Worm (Caenorhabditis elegans): ENCODE measurements around the gene F54E7.6.

F54E7.6 gene

ce11 chrIII:5692690-5693089 lies 31.8 kb upstream of the F54E7.6 start, which contains the start of the genes abi-1 and arle-14 (continued):
- TF ChIP-seq ceh-40 (GFP tag; IDR thresholded peaks at IDR 0.05) (no peak), repo-1 (tag; optimal IDR thresholded peaks at IDR 0.05) (no peak), nfyb-1 (GFP tag; IDR thresholded peaks at IDR 0.05) (no peak), ztf-18 (tag; optimal IDR thresholded peaks at IDR 0.05) (no peak), sptf-2 (GFP tag; optimal IDR thresholded peaks at IDR 0.05) (no peak), snpc-1.1 (tag; optimal IDR thresholded peaks at IDR 0.05; ENCODE audit: insufficient read depth) (peak; percentile 51), lin-26 (GFP tag; IDR thresholded peaks at IDR 0.05) (no peak), bed-1 (GFP tag; IDR thresholded peaks at IDR 0.05) (no peak), ztf-25 (GFP tag; IDR thresholded peaks at IDR 0.05) (no peak), let-526 (GFP tag; IDR thresholded peaks at IDR 0.05) (no peak), rcor-1 (GFP tag; IDR thresholded peaks at IDR 0.05) (no peak), B0035.1 (tag; optimal IDR thresholded peaks at IDR 0.05) (no peak), ceh-91 (GFP tag; IDR thresholded peaks at IDR 0.05) (0 out of 2 replicates have a peak, but pooled peaks have one; percentile 16), ztf-6 (GFP tag; IDR thresholded peaks at IDR 0.05) (no peak), aptf-3 (GFP tag; IDR thresholded peaks at IDR 0.05) (no peak), ztf-22 (GFP tag; optimal IDR thresholded peaks at IDR 0.05) (no peak), unc-130 (GFP tag; optimal IDR thresholded peaks at IDR 0.05) (no peak), F10E7.11 (tag; optimal IDR thresholded peaks at IDR 0.05) (no peak)

- no peak for TF ChIP-seq rpc-1 (optimal IDR thresholded peaks at IDR 0.05)
- TF ChIP-seq rpc-1 (tag; optimal IDR thresholded peaks at IDR 0.05), result no peak
- TF ChIP-seq chd-7 (tag; optimal IDR thresholded peaks at IDR 0.05), result no peak
- TF ChIP-seq sptf-2 (GFP tag; optimal IDR thresholded peaks at IDR 0.05), result no peak
- no peak for TF ChIP-seq die-1 (tag; optimal IDR thresholded peaks at IDR 0.05)
- no peak for TF ChIP-seq ceh-58 (GFP tag; IDR thresholded peaks at IDR 0.05)
- TF ChIP-seq tlf-1 (GFP tag; optimal IDR thresholded peaks at IDR 0.05), result no peak
- TF ChIP-seq F39B2.1 (GFP tag; IDR thresholded peaks at IDR 0.05), result no peak
- TF ChIP-seq B0019.2 (GFP tag; conservative IDR thresholded peaks at IDR 0.05), result no peak
Measured at ce11 chrIII:5691826-5692225, 30.9 kb upstream of the F54E7.6 start.

ce11 chrIII:5688246-5688645 lies 27.4 kb upstream of the F54E7.6 start:
- TF ChIP-seq K12H6.12 (tag; optimal IDR thresholded peaks at IDR 0.05) (peak; percentile 47), tlf-1 (GFP tag; optimal IDR thresholded peaks at IDR 0.05) (no peak), die-1 (tag; optimal IDR thresholded peaks at IDR 0.05) (no peak), B0336.3 (GFP tag; IDR thresholded peaks at IDR 0.05) (no peak), cebp-1 (GFP tag; IDR thresholded peaks at IDR 0.05) (no peak), cebp-1 (tag; optimal IDR thresholded peaks at IDR 0.05) (peak; percentile 67), ceh-27 (GFP tag; optimal IDR thresholded peaks at IDR 0.05) (no peak), attf-5 (GFP tag; optimal IDR thresholded peaks at IDR 0.05) (peak; percentile 5), hmg-1.2 (GFP tag; IDR thresholded peaks at IDR 0.05) (peak; percentile 44; the same call in 1 of the 2 replicates), attf-3 (GFP tag; conservative IDR thresholded peaks at IDR 0.05) (0 out of 2 replicates have a peak, but pooled peaks have one; percentile 13), ZK185.1 (tag; optimal IDR thresholded peaks at IDR 0.05; ENCODE audit: poor library complexity, severe bottlenecking) (peak; percentile 6), nhr-80 (tag; optimal IDR thresholded peaks at IDR 0.05) (peak; percentile 40), nfya-1 (tag; optimal IDR thresholded peaks at IDR 0.05; ENCODE audit: borderline replicate concordance, insufficient read depth) (no peak)
